In the genomic region with DNA sequence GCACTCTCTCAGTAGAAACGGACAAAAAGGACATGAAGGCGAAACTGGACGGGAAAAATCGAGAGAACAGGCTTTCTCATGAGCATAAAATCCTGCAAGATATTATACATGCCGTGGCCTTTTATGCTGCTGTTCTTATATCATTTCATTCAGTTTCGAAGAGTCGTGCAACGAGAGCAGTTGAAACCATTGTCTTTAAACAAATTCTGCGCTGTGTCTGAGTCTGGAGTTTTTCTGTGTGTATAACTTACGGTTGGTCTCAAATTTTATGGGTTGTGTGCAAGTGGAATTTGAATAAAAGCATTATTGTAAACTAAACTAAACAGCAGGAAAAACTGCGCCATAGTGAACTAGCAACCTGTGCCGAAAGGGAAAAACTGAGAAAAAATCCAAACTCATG, we compare ENCODE assay signal across 2 fruit fly cellular contexts.
A peak's percentile ranks its signal among the peaks of the same experiment; 100 is the strongest.
TF ChIP-seq lines count a peak whose summit lies in the region.

No protein-coding gene starts in this region.

- no peak for TF ChIP-seq CTCF in whole organism, embryonic (GFP tag; optimal IDR thresholded peaks at IDR 0.05; lab: Kevin White, UChicago)

TF ChIP-seq in whole organism, embryonic, 481 proteins besides CTCF, POLR2A, EP300 and RAD21:
- peak; percentile 7 for TF ChIP-seq nerfin-1 (tag; optimal IDR thresholded peaks at IDR 0.05; lab: Kevin White, UChicago)
- TF ChIP-seq lbe (GFP tag; optimal IDR thresholded peaks at IDR 0.05; lab: Kevin White, UChicago), result no peak
- 0 out of 3 replicates have a peak, but pooled peaks have one; percentile 26 for TF ChIP-seq CG2199 (GFP tag; IDR thresholded peaks at IDR 0.05; lab: Robert Waterston, UW)
- peak; percentile 65; the same call in 1 of the 3 replicates for TF ChIP-seq z (GFP tag; IDR thresholded peaks at IDR 0.05; lab: Robert Waterston, UW)
- TF ChIP-seq HLH54F (GFP tag; optimal IDR thresholded peaks at IDR 0.05; lab: Kevin White, UChicago), result no peak
- no peak for TF ChIP-seq NfI (GFP tag; optimal IDR thresholded peaks at IDR 0.05; lab: Kevin White, UChicago)
- TF ChIP-seq Trl (optimal IDR thresholded peaks at IDR 0.05; lab: Kevin White, UChicago), result peak in 1 of 2 experiments; percentile 44
- no peak for TF ChIP-seq Trl (GFP tag; optimal IDR thresholded peaks at IDR 0.05; lab: Kevin White, UChicago)
- no peak for TF ChIP-seq NC2α (GFP tag; optimal IDR thresholded peaks at IDR 0.05; lab: Kevin White, UChicago)
- no peak for TF ChIP-seq CG17186 (GFP tag; optimal IDR thresholded peaks at IDR 0.05; lab: Kevin White, UChicago)
- TF ChIP-seq ewg (GFP tag; optimal IDR thresholded peaks at IDR 0.05; lab: Kevin White, UChicago), result peak; percentile 37

TF ChIP-seq in whole organism, prepupa, 60 proteins besides CTCF, POLR2A, EP300 and RAD21:
- TF ChIP-seq Gug (GFP tag; IDR thresholded peaks at IDR 0.05; lab: Robert Waterston, UW) (no peak), eg (GFP tag; IDR thresholded peaks at IDR 0.05; lab: Robert Waterston, UW) (0 out of 3 replicates have a peak, but pooled peaks have one; percentile 16), Hr4 (GFP tag; optimal IDR thresholded peaks at IDR 0.05; lab: Kevin White, UChicago) (no peak), Eip78C (GFP tag; lab: Kevin White, UChicago) (peak; percentile 60)
